Worm (Caenorhabditis elegans) whole organism, young adult: ENCODE data around the gene K08H2.7.
A peak's percentile ranks its signal among the peaks of the same experiment; 100 is the strongest.

Experiments
- B0019.2 ChIP-seq: fragments of 200-800 bp; sonication (Bioruptor generic); conservative IDR thresholded peaks from 2 replicates; pipeline ENCODE4 v1.3.6; 2022; ENCODE audit warnings: missing genetic modification reagents, missing genetic modification characterization, missing compliant biosample characterization
- B0261.1 ChIP-seq: sonication (generic microtip); optimal IDR thresholded peaks from 2 replicates; lab custom pipeline; 2016; ENCODE audit warnings: mild to moderate bottlenecking, missing genetic modification characterization, moderate library complexity, missing compliant biosample characterization
- B0336.3 ChIP-seq: fragments of 200-800 bp; sonication (Bioruptor generic); IDR thresholded peaks from 2 replicates; pipeline ENCODE4 v1.3.6; 2022; ENCODE audit warnings: missing genetic modification characterization, missing compliant biosample characterization
- D2030.7 ChIP-seq: fragments of 200-800 bp; sonication (Bioruptor generic); IDR thresholded peaks from 2 replicates; pipeline ENCODE4 v1.3.6; 2022; ENCODE audit warnings: missing genetic modification reagents, missing genetic modification characterization, missing compliant biosample characterization
- F22D6.2 ChIP-seq: sonication (generic microtip); optimal IDR thresholded peaks from 2 replicates; lab custom pipeline; 2016; ENCODE audit warnings: mild to moderate bottlenecking, missing genetic modification characterization, missing compliant biosample characterization
- F55B11.4 ChIP-seq: sonication (generic microtip); optimal IDR thresholded peaks from 2 replicates; lab custom pipeline; 2016; ENCODE audit warnings: missing compliant biosample characterization, missing genetic modification characterization, borderline replicate concordance; ENCODE audit not compliant: insufficient read depth
- F57A8.1 ChIP-seq: fragments of 200-800 bp; sonication (Bioruptor generic); optimal IDR thresholded peaks from 2 replicates; lab custom pipeline; 2018; ENCODE audit warnings: mild to moderate bottlenecking, missing genetic modification characterization, moderate library complexity, missing compliant biosample characterization
- F57C9.4 ChIP-seq: sonication (generic microtip); optimal IDR thresholded peaks from 2 replicates; lab custom pipeline; 2017; ENCODE audit warnings: mild to moderate bottlenecking, missing genetic modification characterization, missing compliant biosample characterization
- K11D2.4 ChIP-seq: fragments of 200-800 bp; sonication (Bioruptor generic); IDR thresholded peaks from 2 replicates; pipeline ENCODE4 v1.3.6; 2022; ENCODE audit warnings: missing genetic modification reagents, missing genetic modification characterization, missing compliant biosample characterization
- Y79H2A.3 ChIP-seq: fragments of 200-800 bp; sonication (Bioruptor generic); conservative IDR thresholded peaks from 2 replicates; pipeline ENCODE4 v1.3.6; 2022; ENCODE audit warnings: missing genetic modification reagents, missing genetic modification characterization, missing compliant biosample characterization
- aptf-2 ChIP-seq: fragments of 200-800 bp; sonication (Bioruptor generic); conservative IDR thresholded peaks from 2 replicates; pipeline ENCODE4 v1.3.6; 2022; ENCODE audit warnings: missing genetic modification reagents, missing genetic modification characterization, missing compliant biosample characterization
- aptf-3 ChIP-seq: fragments of 200-800 bp; sonication (Bioruptor generic); IDR thresholded peaks from 2 replicates; pipeline ENCODE4 v1.3.6; 2022; ENCODE audit warnings: missing genetic modification characterization, missing compliant biosample characterization
- attf-6 ChIP-seq: fragments of 200-800 bp; sonication (Bioruptor generic); IDR thresholded peaks from 2 replicates; pipeline ENCODE4 v1.3.6; 2022; ENCODE audit warnings: missing genetic modification reagents, missing genetic modification characterization, missing compliant biosample characterization
- bed-2 ChIP-seq: fragments of 200-800 bp; sonication (Bioruptor generic); IDR thresholded peaks from 2 replicates; pipeline ENCODE4 v1.3.6; 2022; ENCODE audit warnings: missing genetic modification reagents, missing genetic modification characterization, missing compliant biosample characterization
- cebp-2 ChIP-seq: fragments of 200-800 bp; sonication (Bioruptor generic); IDR thresholded peaks from 2 replicates; pipeline ENCODE4 v1.3.6; 2022; ENCODE audit warnings: missing genetic modification characterization, missing compliant biosample characterization
- ceh-27 ChIP-seq: fragments of 200-800 bp; sonication (Bioruptor generic); optimal IDR thresholded peaks from 2 replicates; lab custom pipeline; 2018; ENCODE audit warnings: mild to moderate bottlenecking, missing genetic modification characterization, moderate library complexity, missing compliant biosample characterization
- ceh-79 ChIP-seq: sonication (generic microtip); optimal IDR thresholded peaks from 2 replicates; lab custom pipeline; 2017; ENCODE audit warnings: mild to moderate bottlenecking, missing genetic modification characterization, missing compliant biosample characterization
- ceh-91 ChIP-seq: fragments of 200-800 bp; sonication (Bioruptor generic); IDR thresholded peaks from 2 replicates; pipeline ENCODE4 v1.3.6; 2022; ENCODE audit warnings: missing genetic modification reagents, missing genetic modification characterization, missing compliant biosample characterization
- chd-7 ChIP-seq: sonication (generic microtip); optimal IDR thresholded peaks from 2 replicates; lab custom pipeline; 2016; ENCODE audit warnings: mild to moderate bottlenecking, missing genetic modification characterization, moderate library complexity, missing compliant biosample characterization
- die-1 ChIP-seq: sonication (generic microtip); optimal IDR thresholded peaks from 2 replicates; lab custom pipeline; 2016; ENCODE audit warnings: missing genotype, mild to moderate bottlenecking, missing genetic modification characterization, missing compliant biosample characterization
- dox-1 ChIP-seq: fragments of 200-800 bp; sonication (Bioruptor generic); IDR thresholded peaks from 2 replicates; pipeline ENCODE4 v1.3.6; 2022; ENCODE audit warnings: missing genetic modification reagents, missing genetic modification characterization, missing compliant biosample characterization
- dpff-1 ChIP-seq: sonication (generic microtip); optimal IDR thresholded peaks from 2 replicates; lab custom pipeline; 2017; ENCODE audit warnings: mild to moderate bottlenecking, missing genetic modification characterization, missing compliant biosample characterization
- egl-18 ChIP-seq: fragments of 200-800 bp; sonication (Bioruptor generic); IDR thresholded peaks from 2 replicates; pipeline ENCODE4 v1.3.6; 2022; ENCODE audit warnings: missing genetic modification reagents, missing genetic modification characterization, missing compliant biosample characterization
- egl-44 ChIP-seq: fragments of 200-800 bp; sonication (Bioruptor generic); IDR thresholded peaks from 2 replicates; pipeline ENCODE4 v1.3.6; 2022; ENCODE audit warnings: missing genetic modification reagents, missing genetic modification characterization, missing compliant biosample characterization
- ekl-4 ChIP-seq: fragments of 200-800 bp; sonication (Bioruptor generic); IDR thresholded peaks from 2 replicates; pipeline ENCODE4 v1.3.6; 2022; ENCODE audit warnings: missing genetic modification reagents, missing genetic modification characterization, missing compliant biosample characterization
- fkh-3 ChIP-seq: sonication (generic microtip); optimal IDR thresholded peaks from 2 replicates; lab custom pipeline; 2016; ENCODE audit warnings: mild to moderate bottlenecking, missing genetic modification characterization, missing compliant biosample characterization
- him-1 ChIP-seq: sonication (generic microtip); optimal IDR thresholded peaks from 2 replicates; lab custom pipeline; 2016; ENCODE audit warnings: missing genotype, missing genetic modification reagents, missing genetic modification characterization, missing compliant biosample characterization
- lin-26 ChIP-seq: fragments of 200-800 bp; sonication (Bioruptor generic); IDR thresholded peaks from 2 replicates; pipeline ENCODE4 v1.3.6; 2022; ENCODE audit warnings: missing genetic modification reagents, missing genetic modification characterization, missing compliant biosample characterization
- lir-1 ChIP-seq: fragments of 200-800 bp; sonication (Bioruptor generic); conservative IDR thresholded peaks from 2 replicates; pipeline ENCODE4 v1.3.6; 2022; ENCODE audit warnings: missing genetic modification reagents, missing genetic modification characterization, missing compliant biosample characterization
- madf-8 ChIP-seq: fragments of 200-800 bp; sonication (Bioruptor generic); conservative IDR thresholded peaks from 2 replicates; pipeline ENCODE4 v1.3.6; 2022; ENCODE audit warnings: missing genetic modification reagents, missing genetic modification characterization, missing compliant biosample characterization
- mcd-1 ChIP-seq: fragments of 200-800 bp; sonication (Bioruptor generic); IDR thresholded peaks from 2 replicates; pipeline ENCODE4 v1.3.6; 2022; ENCODE audit warnings: missing genetic modification reagents, missing genetic modification characterization, missing compliant biosample characterization
- mes-4 ChIP-seq: sonication (generic microtip); optimal IDR thresholded peaks from 2 replicates; lab custom pipeline; 2016; ENCODE audit warnings: missing genotype, missing genetic modification characterization, missing compliant biosample characterization
- nhr-120 ChIP-seq: fragments of 200-800 bp; sonication (Bioruptor generic); IDR thresholded peaks from 2 replicates; pipeline ENCODE4 v1.3.6; 2022; ENCODE audit warnings: missing genetic modification characterization, missing compliant biosample characterization
- nhr-80 ChIP-seq: sonication (generic microtip); optimal IDR thresholded peaks from 2 replicates; lab custom pipeline; 2016; ENCODE audit warnings: missing genetic modification characterization, missing compliant biosample characterization
- pbrm-1 ChIP-seq: fragments of 200-800 bp; sonication (Bioruptor generic); IDR thresholded peaks from 2 replicates; pipeline ENCODE4 v1.3.6; 2022; ENCODE audit warnings: missing genetic modification reagents, missing genetic modification characterization, missing compliant biosample characterization
- pha-4 ChIP-seq: fragments of 150-350 bp; sonication (generic microtip); optimal IDR thresholded peaks from 2 replicates; lab custom pipeline; 2014; ENCODE audit warnings: missing biosample characterization, missing genetic modification reagents, missing genetic modification characterization
- rec-8 ChIP-seq, 2 experiments: sonication (generic microtip); optimal IDR thresholded peaks; 2 replicates each; lab custom pipeline; 2016; ENCODE audit warnings: mild to moderate bottlenecking in 2 of 2, missing genetic modification characterization in 2 of 2, missing genetic modification reagents in 2 of 2, missing genotype in 2 of 2, missing biosample characterization in 1 of 2, missing compliant biosample characterization in 1 of 2, moderate library complexity in 1 of 2
- repo-1 ChIP-seq: sonication (generic microtip); optimal IDR thresholded peaks from 2 replicates; lab custom pipeline; 2017; ENCODE audit warnings: mild to moderate bottlenecking, missing genetic modification characterization, missing compliant biosample characterization
- snpc-4 ChIP-seq, 5 experiments: fragments of 150-350 bp in 1 of 5; sonication (generic microtip) in 4 of 5; optimal IDR thresholded peaks; 2 replicates each; lab custom pipeline; 2014 to 2018; ENCODE audit warnings: missing genetic modification characterization in 5 of 5, missing biosample characterization in 3 of 5, antibody characterized with exemption in 2 of 5, mild to moderate bottlenecking in 2 of 5, missing compliant biosample characterization in 2 of 5, missing genotype in 2 of 5, moderate library complexity in 2 of 5, missing genetic modification reagents in 1 of 5
- xnd-1 ChIP-seq: sonication (generic microtip); optimal IDR thresholded peaks from 2 replicates; lab custom pipeline; 2016; ENCODE audit warnings: missing genotype, missing genetic modification reagents, missing genetic modification characterization, missing compliant biosample characterization
- ztf-18 ChIP-seq: sonication (generic microtip); optimal IDR thresholded peaks from 2 replicates; lab custom pipeline; 2016; ENCODE audit warnings: missing genotype, mild to moderate bottlenecking, missing genetic modification characterization, missing compliant biosample characterization

The K08H2.7 gene

DNA sequence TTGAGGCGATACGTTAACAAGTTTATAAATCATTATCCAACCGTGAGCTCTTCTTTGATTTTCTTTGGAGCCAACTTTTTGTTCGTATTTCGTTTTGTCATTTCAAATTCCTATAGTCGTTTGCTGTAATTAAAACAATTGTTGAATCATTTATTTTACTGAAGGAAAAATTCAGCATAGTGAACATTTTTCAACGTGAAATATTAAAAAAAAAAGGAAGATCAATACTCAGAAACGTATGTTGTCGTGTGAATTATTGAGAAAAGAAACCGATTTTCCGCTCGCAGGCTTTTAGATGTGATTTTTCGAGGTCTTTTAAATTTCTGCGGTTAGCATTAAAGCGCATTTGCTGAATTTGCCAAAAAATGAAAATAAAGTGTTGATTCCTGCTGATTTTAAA lies 30.6 kb upstream of the K08H2.7 start, which contains the start of gene phf-33 (continued):
- TF ChIP-seq pbrm-1 (GFP tag; lab: Robert Waterston, UW) (no peak), egl-44 (GFP tag; lab: Robert Waterston, UW) (no peak), dpff-1 (tag; lab: Kevin White, UChicago) (no peak)

DNA sequence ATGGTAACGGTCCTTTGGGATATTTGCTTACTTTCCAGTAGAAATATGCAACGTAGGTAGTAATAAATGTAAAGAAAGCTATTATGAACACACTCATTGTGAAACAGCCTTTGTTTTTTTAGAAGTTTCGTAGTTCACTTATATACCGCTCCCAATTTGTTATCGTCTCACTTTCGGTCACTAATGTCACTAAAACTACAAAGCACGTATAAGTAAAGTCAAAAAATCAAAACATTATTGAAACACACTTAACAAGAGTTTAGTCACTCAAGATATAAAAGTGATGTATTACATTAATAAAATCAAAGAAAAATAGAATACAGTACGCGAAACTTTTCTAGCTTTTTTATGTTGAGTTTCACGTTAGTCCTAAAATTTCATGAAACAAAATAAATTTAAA lies 25.9 kb upstream of the K08H2.7 start, which contains the start of gene cyp-14A3:
cyp-14A3 (minus strand) TSS at position 101 of the 400 bp plus-strand sequence.
- no peak for TF ChIP-seq lin-26 (GFP tag; lab: Robert Waterston, UW)
- no peak for TF ChIP-seq Y79H2A.3 (GFP tag; lab: Robert Waterston, UW)
- TF ChIP-seq fkh-3 (tag; lab: Kevin White, UChicago): no peak
- no peak for TF ChIP-seq him-1 (tag; lab: Kevin White, UChicago)
- no peak for TF ChIP-seq D2030.7 (GFP tag; lab: Robert Waterston, UW)
- no peak for TF ChIP-seq die-1 (tag; lab: Kevin White, UChicago)
- TF ChIP-seq K11D2.4 (GFP tag; lab: Robert Waterston, UW): no peak
- TF ChIP-seq xnd-1 (tag; lab: Kevin White, UChicago): no peak
- no peak for TF ChIP-seq egl-44 (GFP tag; lab: Robert Waterston, UW)
- no peak for TF ChIP-seq attf-6
- TF ChIP-seq mcd-1: no peak
- no peak for TF ChIP-seq ztf-18 (tag; lab: Kevin White, UChicago)
- TF ChIP-seq repo-1: no peak

ce11 chrX:13269586-13269985 lies 21.3 kb upstream of the K08H2.7 start, which contains the start of gene cyp-14A2:
Gene cyp-14A2, minus strand, starts transcription at chrX:13269686.
- no peak for TF ChIP-seq pha-4
- peak; percentile 35 for TF ChIP-seq nhr-80 (tag; lab: Kevin White, UChicago)
- TF ChIP-seq, all 124 proteins: peak for 1

ce11 chrX:13267230-13267629 lies 19.0 kb upstream of the K08H2.7 start, which contains the start of gene cyp-14A1:
Gene cyp-14A1, minus strand, starts transcription at chrX:13267355.
- TF ChIP-seq B0261.1 (no peak), madf-8 (GFP tag; lab: Robert Waterston, UW) (no peak), F22D6.2 (tag; lab: Kevin White, UChicago) (no peak), cebp-2 (GFP tag; lab: Robert Waterston, UW) (no peak), mes-4 (tag; lab: Kevin White, UChicago) (no peak), ceh-79 (tag; lab: Kevin White, UChicago) (no peak), him-1 (tag; lab: Kevin White, UChicago) (no peak), ceh-27 (GFP tag; lab: Kevin White, UChicago) (no peak), lir-1 (GFP tag; lab: Robert Waterston, UW) (no peak), chd-7 (no peak), egl-18 (GFP tag; lab: Robert Waterston, UW) (no peak), ekl-4 (no peak), B0019.2 (GFP tag; lab: Robert Waterston, UW) (no peak), rec-8 (tag; optimal IDR thresholded peaks at IDR 0.05; lab: Kevin White, UChicago) (no peak), aptf-3 (no peak), aptf-2 (GFP tag; lab: Robert Waterston, UW) (no peak)
- TF ChIP-seq, all 124 proteins: peak for 0

DNA sequence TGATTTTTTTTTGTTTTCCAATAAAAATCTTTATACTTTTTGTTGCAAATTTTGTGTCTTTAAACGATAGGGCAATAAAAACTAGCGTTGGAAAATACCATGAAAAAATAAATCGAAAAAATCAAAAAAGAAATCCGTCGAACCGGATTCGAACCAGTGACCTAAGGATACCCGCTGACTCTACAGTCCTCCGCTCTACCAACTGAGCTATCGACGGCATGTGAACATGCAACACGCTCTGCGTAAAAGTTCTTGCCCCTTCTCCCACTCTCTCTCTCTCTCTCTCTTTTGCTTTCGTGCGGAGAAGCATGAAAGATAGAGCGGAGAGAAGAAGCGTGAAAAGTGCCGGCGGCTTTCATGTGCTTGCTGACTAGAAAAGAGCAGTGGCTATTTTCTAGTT lies 16.3 kb upstream of the K08H2.7 start:
- TF ChIP-seq B0336.3 (no peak), nhr-120 (no peak), nhr-80 (tag; lab: Kevin White, UChicago) (peak; percentile 34), bed-2 (peak; percentile 35; the same call in 1 of the 2 replicates), ceh-79 (tag; lab: Kevin White, UChicago) (no peak), madf-8 (GFP tag; lab: Robert Waterston, UW) (0 out of 2 replicates have a peak, but pooled peaks have one; percentile 21), dox-1 (no peak; the same call in none of the 2 replicates), lin-26 (GFP tag; lab: Robert Waterston, UW) (peak; percentile 92), F55B11.4 (tag; lab: Kevin White, UChicago) (no peak), snpc-4 (GFP tag; optimal IDR thresholded peaks at IDR 0.05; lab: Kevin White, UChicago) (no peak), snpc-4 (tag; optimal IDR thresholded peaks at IDR 0.05; lab: Kevin White, UChicago) (peak in 3 of 4 experiments; percentile 49 to 71 (median 71)), egl-44 (GFP tag; lab: Robert Waterston, UW) (peak; percentile 83), F57C9.4 (no peak), chd-7 (peak; percentile 76), F57A8.1 (GFP tag; lab: Kevin White, UChicago) (peak; percentile 41), ceh-91 (GFP tag; lab: Robert Waterston, UW) (no peak)
